In the genomic region with DNA sequence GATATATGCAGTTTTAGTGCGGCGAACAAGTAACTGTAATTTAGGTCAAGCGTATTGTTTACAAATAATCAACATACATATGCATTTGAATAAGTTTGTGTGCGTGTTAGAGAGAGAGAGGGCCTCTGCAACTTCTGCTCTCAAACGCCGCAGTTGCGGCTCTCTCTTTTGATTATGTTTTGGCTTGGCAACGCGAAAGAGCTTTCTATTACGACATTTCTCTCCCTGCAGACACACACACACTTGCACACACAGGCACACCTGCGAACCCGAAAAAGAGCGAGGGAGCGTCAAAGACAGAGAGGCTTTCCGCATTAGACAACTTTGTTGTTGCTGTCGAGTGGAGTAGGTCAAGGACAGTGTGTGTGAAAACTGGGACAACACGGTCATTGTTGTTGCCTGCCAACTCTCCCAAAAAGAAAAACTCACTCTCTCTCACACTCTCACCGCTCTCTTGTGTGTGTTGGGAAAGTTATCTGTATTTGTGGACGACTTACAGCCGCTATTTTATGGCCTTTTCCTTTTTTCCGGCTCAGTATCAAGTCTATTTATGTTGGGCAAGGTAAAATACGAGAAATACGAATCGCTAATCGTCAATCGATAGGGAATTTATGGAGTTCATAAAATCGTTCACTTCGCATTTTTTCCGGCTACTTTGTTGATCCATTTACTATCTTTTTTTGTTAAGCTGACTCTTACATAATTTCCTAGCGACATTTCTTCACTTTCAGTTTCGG, we compare ENCODE assay signal across 1 fruit fly cellular context.
TF ChIP-seq lines count a peak whose summit lies in the region.

No protein-coding gene starts in this region.

TF ChIP-seq in whole organism, embryonic, 481 proteins besides CTCF, POLR2A, EP300 and RAD21 (continued from another document and continues in another):
- TF ChIP-seq CG8359 (GFP tag; optimal IDR thresholded peaks at IDR 0.05; lab: Kevin White, UChicago; ENCODE audit: borderline replicate concordance) (no peak), CG9215 (GFP tag; IDR thresholded peaks at IDR 0.05; lab: Robert Waterston, UW) (no peak), Hand (GFP tag; optimal IDR thresholded peaks at IDR 0.05; lab: Kevin White, UChicago) (no peak), Myb (GFP tag; optimal IDR thresholded peaks at IDR 0.05; lab: Kevin White, UChicago) (no peak), dati (GFP tag; IDR thresholded peaks at IDR 0.05; lab: Robert Waterston, UW) (no peak), nerfin-2 (GFP tag; IDR thresholded peaks at IDR 0.05; lab: Robert Waterston, UW; ENCODE audit: partially characterized antibody) (no peak), Dek (tag; optimal IDR thresholded peaks at IDR 0.05; lab: Kevin White, UChicago) (no peak), crc (GFP tag; optimal IDR thresholded peaks at IDR 0.05; lab: Kevin White, UChicago) (no peak), dmrt99B (tag; optimal IDR thresholded peaks at IDR 0.05; lab: Kevin White, UChicago) (no peak), CG8478 (optimal IDR thresholded peaks at IDR 0.05; lab: Kevin White, UChicago) (peak; percentile 54), CG10959 (GFP tag; IDR thresholded peaks at IDR 0.05; lab: Robert Waterston, UW) (no peak), cas (GFP tag; IDR thresholded peaks at IDR 0.05; lab: Robert Waterston, UW) (no peak), twi (tag; optimal IDR thresholded peaks at IDR 0.05; lab: Kevin White, UChicago) (no peak), shn (GFP tag; optimal IDR thresholded peaks at IDR 0.05; lab: Kevin White, UChicago) (no peak), Atf3 (GFP tag; optimal IDR thresholded peaks at IDR 0.05; lab: Kevin White, UChicago) (no peak), Asciz (GFP tag; optimal IDR thresholded peaks at IDR 0.05; lab: Kevin White, UChicago) (no peak), croc (GFP tag; conservative IDR thresholded peaks at IDR 0.05; lab: Robert Waterston, UW) (no peak), HmgD (GFP tag; optimal IDR thresholded peaks at IDR 0.05; lab: Kevin White, UChicago) (no peak), row (GFP tag; IDR thresholded peaks at IDR 0.05; lab: Robert Waterston, UW) (no peak; the same call in 2 of the 3 replicates), CG8089 (GFP tag; optimal IDR thresholded peaks at IDR 0.05; lab: Kevin White, UChicago) (no peak), lbe (GFP tag; optimal IDR thresholded peaks at IDR 0.05; lab: Kevin White, UChicago) (no peak), jigr1 (GFP tag; IDR thresholded peaks at IDR 0.05; lab: Robert Waterston, UW) (no peak), Aef1 (GFP tag; IDR thresholded peaks at IDR 0.05; lab: Robert Waterston, UW) (peak; percentile 70; the same call in 2 of the 3 replicates), wek (GFP tag; optimal IDR thresholded peaks at IDR 0.05; lab: Kevin White, UChicago) (no peak), kah (GFP tag; optimal IDR thresholded peaks at IDR 0.05; lab: Kevin White, UChicago) (no peak), CG17186 (GFP tag; optimal IDR thresholded peaks at IDR 0.05; lab: Kevin White, UChicago) (no peak), Kr (GFP tag; optimal IDR thresholded peaks at IDR 0.05; lab: Kevin White, UChicago) (no peak), fd102C (GFP tag; optimal IDR thresholded peaks at IDR 0.05; lab: Kevin White, UChicago) (no peak), dm (GFP tag; optimal IDR thresholded peaks at IDR 0.05; lab: Kevin White, UChicago) (no peak), CG30431 (GFP tag; optimal IDR thresholded peaks at IDR 0.05; lab: Kevin White, UChicago) (no peak), Lim3 (GFP tag; IDR thresholded peaks at IDR 0.05; lab: Robert Waterston, UW) (no peak), Hr3 (GFP tag; optimal IDR thresholded peaks at IDR 0.05; lab: Kevin White, UChicago) (peak; percentile 75), sisA (GFP tag; IDR thresholded peaks at IDR 0.05; lab: Robert Waterston, UW) (no peak), CG14710 (tag; optimal IDR thresholded peaks at IDR 0.05; lab: Kevin White, UChicago) (no peak), CG42726 (GFP tag; IDR thresholded peaks at IDR 0.05; lab: Robert Waterston, UW; ENCODE audit: partially characterized antibody) (no peak), CG6272 (GFP tag; IDR thresholded peaks at IDR 0.05; lab: Robert Waterston, UW) (no peak), grau (tag; optimal IDR thresholded peaks at IDR 0.05; lab: Kevin White, UChicago) (no peak), CG10462 (GFP tag; optimal IDR thresholded peaks at IDR 0.05; lab: Kevin White, UChicago) (no peak), CG13624 (GFP tag; optimal IDR thresholded peaks at IDR 0.05; lab: Kevin White, UChicago) (no peak), CG17359 (tag; optimal IDR thresholded peaks at IDR 0.05; lab: Kevin White, UChicago) (no peak), bcd (GFP tag; optimal IDR thresholded peaks at IDR 0.05; lab: Kevin White, UChicago) (no peak), tio (GFP tag; optimal IDR thresholded peaks at IDR 0.05; lab: Kevin White, UChicago) (no peak), CG10209 (GFP tag; optimal IDR thresholded peaks at IDR 0.05; lab: Kevin White, UChicago) (no peak), eve (GFP tag; optimal IDR thresholded peaks at IDR 0.05; lab: Kevin White, UChicago) (peak in 1 of 2 experiments; percentile 79), unpg (GFP tag; optimal IDR thresholded peaks at IDR 0.05; lab: Kevin White, UChicago) (no peak), CG11723 (GFP tag; optimal IDR thresholded peaks at IDR 0.05; lab: Kevin White, UChicago) (no peak), peb (GFP tag; IDR thresholded peaks at IDR 0.05; lab: Robert Waterston, UW) (no peak), mirr (GFP tag; optimal IDR thresholded peaks at IDR 0.05; lab: Kevin White, UChicago) (peak; percentile 15), CG13287 (GFP tag; IDR thresholded peaks at IDR 0.05; lab: Robert Waterston, UW; ENCODE audit: partially characterized antibody) (no peak), CG18011 (GFP tag; optimal IDR thresholded peaks at IDR 0.05; lab: Kevin White, UChicago) (no peak), CG4707 (GFP tag; optimal IDR thresholded peaks at IDR 0.05; lab: Kevin White, UChicago) (no peak), Rx (GFP tag; IDR thresholded peaks at IDR 0.05; lab: Robert Waterston, UW) (no peak), CG12769 (tag; optimal IDR thresholded peaks at IDR 0.05; lab: Kevin White, UChicago) (peak; percentile 83), mam (GFP tag; optimal IDR thresholded peaks at IDR 0.05; lab: Kevin White, UChicago) (no peak), CG3065 (GFP tag; optimal IDR thresholded peaks at IDR 0.05; lab: Kevin White, UChicago) (no peak), CG10543 (GFP tag; optimal IDR thresholded peaks at IDR 0.05; lab: Kevin White, UChicago) (peak; percentile 7), corto (GFP tag; optimal IDR thresholded peaks at IDR 0.05; lab: Kevin White, UChicago) (no peak), CG15269 (tag; optimal IDR thresholded peaks at IDR 0.05; lab: Kevin White, UChicago) (no peak), HLH54F (GFP tag; optimal IDR thresholded peaks at IDR 0.05; lab: Kevin White, UChicago) (no peak), sna (GFP tag; IDR thresholded peaks at IDR 0.05; lab: Robert Waterston, UW; ENCODE audit: partially characterized antibody) (peak; percentile 52; the same call in 1 of the 2 replicates), zen2 (GFP tag; IDR thresholded peaks at IDR 0.05; lab: Robert Waterston, UW; ENCODE audit: partially characterized antibody) (peak; percentile 71; the same call in 2 of the 3 replicates), CG3995 (GFP tag; optimal IDR thresholded peaks at IDR 0.05; lab: Kevin White, UChicago) (no peak), vnd (GFP tag; IDR thresholded peaks at IDR 0.05; lab: Robert Waterston, UW; ENCODE audit: partially characterized antibody) (no peak), CG31365 (tag; optimal IDR thresholded peaks at IDR 0.05; lab: Kevin White, UChicago) (no peak), sr (GFP tag; IDR thresholded peaks at IDR 0.05; lab: Robert Waterston, UW) (peak; percentile 27; the same call in 1 of the 3 replicates), B-H1 (GFP tag; IDR thresholded peaks at IDR 0.05; lab: Robert Waterston, UW) (no peak; the same call in 2 of the 3 replicates), ems (GFP tag; optimal IDR thresholded peaks at IDR 0.05; lab: Kevin White, UChicago) (no peak), HHEX (GFP tag; optimal IDR thresholded peaks at IDR 0.05; lab: Kevin White, UChicago) (no peak), tgo (GFP tag; IDR thresholded peaks at IDR 0.05; lab: Robert Waterston, UW) (no peak), NC2β (GFP tag; optimal IDR thresholded peaks at IDR 0.05; lab: Kevin White, UChicago) (no peak), stc (GFP tag; IDR thresholded peaks at IDR 0.05; lab: Robert Waterston, UW) (no peak), Meics (GFP tag; optimal IDR thresholded peaks at IDR 0.05; lab: Kevin White, UChicago) (no peak), knrl (GFP tag; IDR thresholded peaks at IDR 0.05; lab: Robert Waterston, UW; ENCODE audit: partially characterized antibody) (no peak; the same call in 2 of the 3 replicates), CG3281 (GFP tag; optimal IDR thresholded peaks at IDR 0.05; lab: Kevin White, UChicago) (no peak), ci (GFP tag; IDR thresholded peaks at IDR 0.05; lab: Robert Waterston, UW) (peak; percentile 54; the same call in 2 of the 3 replicates), TFAM (GFP tag; optimal IDR thresholded peaks at IDR 0.05; lab: Kevin White, UChicago) (no peak), Camta (GFP tag; optimal IDR thresholded peaks at IDR 0.05; lab: Kevin White, UChicago) (no peak), CG2199 (GFP tag; IDR thresholded peaks at IDR 0.05; lab: Robert Waterston, UW) (0 out of 3 replicates have a peak, but pooled peaks have one; percentile 10), Nf-YC (tag; optimal IDR thresholded peaks at IDR 0.05; lab: Kevin White, UChicago) (no peak), kni (GFP tag; optimal IDR thresholded peaks at IDR 0.05; lab: Kevin White, UChicago) (peak; percentile 73), ham (GFP tag; IDR thresholded peaks at IDR 0.05; lab: Robert Waterston, UW) (no peak), CG12104 (GFP tag; optimal IDR thresholded peaks at IDR 0.05; lab: Kevin White, UChicago) (no peak), CG8765 (GFP tag; IDR thresholded peaks at IDR 0.05; lab: Robert Waterston, UW) (no peak), CG9817 (tag; optimal IDR thresholded peaks at IDR 0.05; lab: Kevin White, UChicago) (no peak), crol (GFP tag; IDR thresholded peaks at IDR 0.05; lab: Robert Waterston, UW) (no peak), Dfd (GFP tag; optimal IDR thresholded peaks at IDR 0.05; lab: Kevin White, UChicago) (no peak), CG7963 (GFP tag; IDR thresholded peaks at IDR 0.05; lab: Robert Waterston, UW; ENCODE audit: partially characterized antibody) (no peak), CkIIα-i1 (GFP tag; IDR thresholded peaks at IDR 0.05; lab: Robert Waterston, UW) (no peak), cg (GFP tag; optimal IDR thresholded peaks at IDR 0.05; lab: Kevin White, UChicago) (peak; percentile 93), nerfin-1 (tag; optimal IDR thresholded peaks at IDR 0.05; lab: Kevin White, UChicago) (no peak), CG10366 (GFP tag; IDR thresholded peaks at IDR 0.05; lab: Robert Waterston, UW) (no peak), CG8290 (GFP tag; optimal IDR thresholded peaks at IDR 0.05; lab: Kevin White, UChicago) (no peak), CG8290 (tag; optimal IDR thresholded peaks at IDR 0.05; lab: Kevin White, UChicago) (peak in 1 of 2 experiments; percentile 10), CG15073 (GFP tag; optimal IDR thresholded peaks at IDR 0.05; lab: Kevin White, UChicago) (no peak), fd64A (GFP tag; optimal IDR thresholded peaks at IDR 0.05; lab: Kevin White, UChicago) (no peak), pum (GFP tag; optimal IDR thresholded peaks at IDR 0.05; lab: Kevin White, UChicago) (no peak), hkb (optimal IDR thresholded peaks at IDR 0.05; lab: Kevin White, UChicago) (no peak), hkb (GFP tag; IDR thresholded peaks at IDR 0.05; lab: Robert Waterston, UW) (peak; percentile 43; the same call in 1 of the 2 replicates), ro (GFP tag; IDR thresholded peaks at IDR 0.05; lab: Robert Waterston, UW) (no peak), sens (GFP tag; lab: Kevin White, UChicago) (peak; percentile 72), bowl (GFP tag; IDR thresholded peaks at IDR 0.05; lab: Robert Waterston, UW) (no peak), CG5245 (GFP tag; optimal IDR thresholded peaks at IDR 0.05; lab: Kevin White, UChicago) (no peak), gro (GFP tag; optimal IDR thresholded peaks at IDR 0.05; lab: Kevin White, UChicago) (no peak), NC2α (GFP tag; optimal IDR thresholded peaks at IDR 0.05; lab: Kevin White, UChicago) (no peak), lilli (GFP tag; optimal IDR thresholded peaks at IDR 0.05; lab: Kevin White, UChicago) (no peak), CrebB (tag; optimal IDR thresholded peaks at IDR 0.05; lab: Kevin White, UChicago) (no peak), onecut (GFP tag; IDR thresholded peaks at IDR 0.05; lab: Robert Waterston, UW) (peak; percentile 60), gcm (GFP tag; optimal IDR thresholded peaks at IDR 0.05; lab: Kevin White, UChicago) (no peak), wdn (GFP tag; IDR thresholded peaks at IDR 0.05; lab: Robert Waterston, UW) (no peak), amos (GFP tag; IDR thresholded peaks at IDR 0.05; lab: Robert Waterston, UW; ENCODE audit: partially characterized antibody) (no peak; the same call in 1 of the 2 replicates), CG4730 (GFP tag; IDR thresholded peaks at IDR 0.05; lab: Robert Waterston, UW) (no peak), slbo (GFP tag; IDR thresholded peaks at IDR 0.05; lab: Robert Waterston, UW) (peak; percentile 27; the same call in 1 of the 2 replicates), Lhr (GFP tag; optimal IDR thresholded peaks at IDR 0.05; lab: Kevin White, UChicago) (no peak), prd (optimal IDR thresholded peaks at IDR 0.05; lab: Kevin White, UChicago) (no peak), prd (GFP tag; IDR thresholded peaks at IDR 0.05; lab: Robert Waterston, UW) (no peak), tll (GFP tag; optimal IDR thresholded peaks at IDR 0.05; lab: Kevin White, UChicago) (no peak), pfk (GFP tag; optimal IDR thresholded peaks at IDR 0.05; lab: Kevin White, UChicago) (no peak), pita (GFP tag; optimal IDR thresholded peaks at IDR 0.05; lab: Kevin White, UChicago) (no peak), Atf-2 (GFP tag; optimal IDR thresholded peaks at IDR 0.05; lab: Kevin White, UChicago) (no peak), CG6765 (GFP tag; optimal IDR thresholded peaks at IDR 0.05; lab: Kevin White, UChicago) (no peak), stwl (tag; optimal IDR thresholded peaks at IDR 0.05; lab: Kevin White, UChicago) (no peak), CG5953 (GFP tag; IDR thresholded peaks at IDR 0.05; lab: Robert Waterston, UW) (0 out of 2 replicates have a peak, but pooled peaks have one; percentile 37), hbn (GFP tag; IDR thresholded peaks at IDR 0.05; lab: Robert Waterston, UW; ENCODE audit: partially characterized antibody) (no peak), CG17802 (tag; optimal IDR thresholded peaks at IDR 0.05; lab: Kevin White, UChicago) (no peak), NfI (GFP tag; optimal IDR thresholded peaks at IDR 0.05; lab: Kevin White, UChicago) (no peak), Bdp1 (GFP tag; optimal IDR thresholded peaks at IDR 0.05; lab: Kevin White, UChicago) (no peak)
